Fruit fly (Drosophila melanogaster) ovary, adult (tissue): ENCODE results near the gene hyd.
"Not testable (repeated sequence)": the region's sequence is repeated elsewhere in the genome, so short reads cannot be mapped to it uniquely, and the experiment has no call there.

ENCODE experiments used
- CG17801 ChIP-seq: fragments of 200-800 bp; optimal IDR thresholded peaks from 2 replicates; lab custom pipeline; 2019; ENCODE audit warnings: missing biosample characterization, mild to moderate bottlenecking, missing genetic modification characterization, moderate library complexity; ENCODE audit not compliant: partially characterized antibody

hyd gene

dm6 chr3R:9702567-9702966 is 22.8 kb downstream of the hyd start:
- TF ChIP-seq CG17801: peak; percentile 72

dm6 chr3R:9701897-9702296 is 23.5 kb downstream of the hyd start:
- no peak for TF ChIP-seq CG17801

dm6 chr3R:9701148-9701703 is 24.2 kb downstream of the hyd start:
- no peak for TF ChIP-seq CG17801

- TF ChIP-seq CG17801: no peak
Measured at dm6 chr3R:9700513-9700912, 24.9 kb downstream of the hyd start.

- TF ChIP-seq CG17801: no peak
Measured at dm6 chr3R:9694999-9695398, 30.4 kb downstream of the hyd start.

- TF ChIP-seq CG17801: not testable (repeated sequence)
Measured at dm6 chr3R:9692675-9693129, 32.7 kb downstream of the hyd start, which contains the start of the genes Unc-115b, p24-2 and CG32939. Unc-115b (minus strand) TSS chr3R:9692775. p24-2 (minus strand) TSS chr3R:9692794. CG32939 (plus strand) TSS chr3R:9693079.

- not testable (repeated sequence) for TF ChIP-seq CG17801
Measured at dm6 chr3R:9685376-9685775, 40.0 kb downstream of the hyd start, which contains the start of the genes eca and CG18542. eca (minus strand) TSS chr3R:9685476. CG18542 (plus strand) TSS chr3R:9685760.

- TF ChIP-seq CG17801: no peak
Measured at dm6 chr3R:9684125-9684524, 41.3 kb downstream of the hyd start, which contains the start of gene CG9444. CG9444 (minus strand) TSS chr3R:9684264.

- no peak for TF ChIP-seq CG17801
Measured at dm6 chr3R:9683064-9683682, 42.2 kb downstream of the hyd start.

dm6 chr3R:9679746-9680145 is 45.7 kb downstream of the hyd start, which contains the start of gene nmdyn-D7:
nmdyn-D7 (plus strand) TSS chr3R:9679939.
- no peak for TF ChIP-seq CG17801

dm6 chr3R:9677734-9678341 is 47.6 kb downstream of the hyd start, which contains the start of gene p23:
p23 (plus strand) TSS chr3R:9677927.
- no peak for TF ChIP-seq CG17801

dm6 chr3R:9674968-9675573 is 50.3 kb downstream of the hyd start, which contains the start of gene Nepl12:
Nepl12 (plus strand) TSS chr3R:9675523.
- no peak for TF ChIP-seq CG17801

dm6 chr3R:9674196-9674693 is 51.2 kb downstream of the hyd start, which contains the start of gene Dhc1:
Dhc1 (minus strand) TSS chr3R:9674643.
- no peak for TF ChIP-seq CG17801

- no peak for TF ChIP-seq CG17801
Measured at dm6 chr3R:9673207-9673606, 52.2 kb downstream of the hyd start.

dm6 chr3R:9665405-9665804 is 60.0 kb downstream of the hyd start:
- TF ChIP-seq CG17801: no peak
